Worm (Caenorhabditis elegans): ENCODE results near the gene M05D6.9.

M05D6.9 gene

ce11 chrII:8532015-8532414 is 37.9 kb downstream of the M05D6.9 start:
- no peak for TF ChIP-seq flt-1 (GFP tag; IDR thresholded peaks at IDR 0.05)
- no peak for TF ChIP-seq T22C8.4 (GFP tag; IDR thresholded peaks at IDR 0.05)
- no peak for TF ChIP-seq tab-1 (GFP tag; IDR thresholded peaks at IDR 0.05)
- no peak for TF ChIP-seq ref-1 (GFP tag; conservative IDR thresholded peaks at IDR 0.05)

ce11 chrII:8536060-8536459 is 42.0 kb downstream of the M05D6.9 start, which contains the start of gene W01C9.2:
TSS of gene W01C9.2 (plus strand) at chrII:8536360.
- TF ChIP-seq ztf-29 (GFP tag; IDR thresholded peaks at IDR 0.05) = no peak
- no peak for TF ChIP-seq ztf-23 (GFP tag; IDR thresholded peaks at IDR 0.05)
- no peak for TF ChIP-seq klf-2 (GFP tag; conservative IDR thresholded peaks at IDR 0.05)
- TF ChIP-seq tab-1 (GFP tag; IDR thresholded peaks at IDR 0.05) = no peak
- TF ChIP-seq ref-1 (GFP tag; conservative IDR thresholded peaks at IDR 0.05) = no peak
- no peak for TF ChIP-seq cog-1 (tag; optimal IDR thresholded peaks at IDR 0.05)
- TF ChIP-seq T22C8.4 (GFP tag; IDR thresholded peaks at IDR 0.05) = no peak
- TF ChIP-seq flt-1 (GFP tag; IDR thresholded peaks at IDR 0.05) = no peak
- no peak for TF ChIP-seq med-1 (GFP tag; optimal IDR thresholded peaks at IDR 0.05; ENCODE audit: insufficient read depth)

DNA sequence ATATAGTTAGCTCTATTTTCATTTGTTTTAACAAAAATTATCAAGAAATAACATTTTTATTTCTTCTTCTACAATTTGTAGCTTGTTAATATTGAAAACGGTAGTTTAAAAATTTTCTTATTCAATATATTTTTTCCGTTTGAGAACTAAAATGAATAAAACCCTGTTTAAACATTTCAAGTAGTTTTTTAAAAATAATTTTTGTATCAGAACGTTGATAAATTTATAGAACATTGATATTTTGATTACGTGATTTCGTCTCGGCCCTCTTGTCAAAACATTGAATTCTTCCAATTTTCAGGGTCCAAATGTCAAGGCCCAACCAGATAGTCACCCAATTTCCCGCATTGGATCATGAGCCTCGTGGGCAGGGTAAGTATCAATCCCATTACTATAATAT is 46.3 kb downstream of the M05D6.9 start, which contains the start of gene pqn-73:
TSS of gene pqn-73 (plus strand) at position 301 of the 400 bp plus-strand sequence.
- TF ChIP-seq T22C8.4 (GFP tag; IDR thresholded peaks at IDR 0.05) (no peak), ref-1 (GFP tag; conservative IDR thresholded peaks at IDR 0.05) (no peak), ztf-29 (GFP tag; IDR thresholded peaks at IDR 0.05) (no peak), cog-1 (tag; optimal IDR thresholded peaks at IDR 0.05) (no peak), tab-1 (GFP tag; IDR thresholded peaks at IDR 0.05) (no peak), ztf-23 (GFP tag; IDR thresholded peaks at IDR 0.05) (no peak), med-1 (GFP tag; optimal IDR thresholded peaks at IDR 0.05; ENCODE audit: insufficient read depth) (no peak), flt-1 (GFP tag; IDR thresholded peaks at IDR 0.05) (no peak), klf-2 (GFP tag; conservative IDR thresholded peaks at IDR 0.05) (no peak)

Data from whole organism, midembryonic.